Worm (Caenorhabditis elegans): ENCODE results near the gene ins-34.

ins-34 gene

DNA sequence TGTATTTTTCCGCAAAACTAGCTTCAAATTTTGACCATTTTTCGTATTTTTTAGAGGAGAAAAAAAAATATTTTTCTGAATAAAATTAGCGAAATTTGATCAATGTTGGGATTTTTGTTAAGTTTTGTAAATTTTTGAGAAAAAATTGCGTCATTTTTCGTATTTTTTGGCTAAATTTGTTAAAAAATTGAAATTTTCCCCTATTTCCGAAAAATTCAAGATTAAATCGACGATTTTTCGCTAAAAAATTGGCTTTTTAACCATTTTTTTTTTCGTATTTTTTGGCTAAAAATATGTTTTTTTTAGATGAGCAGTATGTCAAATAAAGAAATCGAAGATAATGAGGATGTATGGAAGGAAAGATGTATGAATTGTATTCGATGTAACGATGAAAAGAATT, 29.2 kb upstream of the ins-34 start, which contains the start of gene cfp-1:
Gene cfp-1 (plus strand): TSS at position 301 of the 400 bp plus-strand sequence.
- no peak for TF ChIP-seq pag-3 (tag; optimal IDR thresholded peaks at IDR 0.05; ENCODE audit: borderline replicate concordance)
- no peak for TF ChIP-seq pax-1 (tag; optimal IDR thresholded peaks at IDR 0.05)
- TF ChIP-seq syd-9 (tag; optimal IDR thresholded peaks at IDR 0.05) = no peak
- TF ChIP-seq dve-1 (tag; optimal IDR thresholded peaks at IDR 0.05) = no peak
- TF ChIP-seq unc-86 (tag; optimal IDR thresholded peaks at IDR 0.05) = no peak
- TF ChIP-seq hlh-6 (tag; optimal IDR thresholded peaks at IDR 0.05) = no peak
- no peak for TF ChIP-seq ceh-34 (tag; optimal IDR thresholded peaks at IDR 0.05)
- TF ChIP-seq npax-4 (tag; optimal IDR thresholded peaks at IDR 0.05) = no peak

DNA sequence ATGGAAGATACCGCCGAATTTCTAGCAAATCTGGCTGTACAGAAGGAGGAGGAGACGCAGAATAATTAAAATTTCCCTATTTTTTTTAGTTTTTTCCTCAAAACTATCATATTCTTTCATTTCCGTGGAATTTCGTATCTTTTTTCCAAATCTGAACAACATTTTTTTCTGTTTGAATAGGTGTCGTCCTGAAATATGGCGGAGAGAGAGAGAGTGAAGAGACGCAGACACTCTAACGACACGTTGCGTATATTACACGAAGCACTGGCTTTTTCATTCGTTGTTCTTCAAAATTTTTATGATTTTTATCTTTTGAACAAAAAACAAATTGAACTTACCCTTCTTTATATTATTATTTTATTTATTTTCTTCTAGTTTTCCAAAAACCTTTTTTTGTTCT, 23.4 kb upstream of the ins-34 start:
- TF ChIP-seq ztf-16 (tag; optimal IDR thresholded peaks at IDR 0.05) = no peak
- TF ChIP-seq Y22D7AL.16 (tag; optimal IDR thresholded peaks at IDR 0.05) = no peak
- TF ChIP-seq T23F11.4 (GFP tag; optimal IDR thresholded peaks at IDR 0.05) = no peak
- no peak for TF ChIP-seq ceh-22 (tag; optimal IDR thresholded peaks at IDR 0.05)
- TF ChIP-seq ceh-31 (tag; optimal IDR thresholded peaks at IDR 0.05) = no peak
- no peak for TF ChIP-seq sox-4 (tag; optimal IDR thresholded peaks at IDR 0.05)
- no peak for TF ChIP-seq pros-1 (tag; optimal IDR thresholded peaks at IDR 0.05)
- no peak for TF ChIP-seq hlh-8 (tag; optimal IDR thresholded peaks at IDR 0.05)
- no peak for TF ChIP-seq hlh-15 (tag; optimal IDR thresholded peaks at IDR 0.05)
- no peak for TF ChIP-seq K02D7.2 (tag; optimal IDR thresholded peaks at IDR 0.05)
- no peak for TF ChIP-seq odd-2 (tag; optimal IDR thresholded peaks at IDR 0.05)
- TF ChIP-seq unc-3 (GFP tag; conservative IDR thresholded peaks at IDR 0.05) = no peak
- no peak for TF ChIP-seq unc-3 (tag; optimal IDR thresholded peaks at IDR 0.05)
- TF ChIP-seq sox-2 (GFP tag; IDR thresholded peaks at IDR 0.05) = no peak
- TF ChIP-seq ref-2 (tag; optimal IDR thresholded peaks at IDR 0.05) = no peak
- no peak for TF ChIP-seq pha-4 (tag; optimal IDR thresholded peaks at IDR 0.05)
- TF ChIP-seq ceh-45 (GFP tag; IDR thresholded peaks at IDR 0.05) = no peak
- no peak for TF ChIP-seq zip-5 (tag; optimal IDR thresholded peaks at IDR 0.05)
- no peak for TF ChIP-seq sdc-2 (tag; optimal IDR thresholded peaks at IDR 0.05)

DNA sequence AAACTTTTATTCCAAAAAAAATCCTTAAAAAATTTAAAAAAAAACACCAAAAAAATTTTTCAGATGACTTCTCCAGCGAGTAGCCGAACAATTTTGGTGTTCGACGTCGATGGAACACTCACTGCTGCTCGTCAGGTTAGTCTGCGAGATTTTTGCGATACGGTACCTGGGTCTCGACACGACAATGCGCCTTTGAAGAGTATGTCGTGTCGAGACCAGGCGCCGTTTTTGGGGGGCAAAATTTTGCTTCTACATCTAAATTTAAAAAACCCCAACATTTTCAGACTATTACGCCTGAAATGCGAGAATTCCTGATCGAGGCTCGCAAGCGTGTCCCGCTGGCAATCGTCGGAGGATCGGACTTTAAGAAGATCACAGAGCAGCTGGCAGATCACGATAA, 22.9 kb upstream of the ins-34 start, which contains the start of gene F52B11.2:
Gene F52B11.2 (plus strand): TSS at position 64 of the 400 bp plus-strand sequence.
- TF ChIP-seq tbx-7 (tag; optimal IDR thresholded peaks at IDR 0.05) = no peak
- no peak for TF ChIP-seq hlh-30 (tag; optimal IDR thresholded peaks at IDR 0.05; ENCODE audit: insufficient read depth)
- no peak for TF ChIP-seq ceh-6 (GFP tag; optimal IDR thresholded peaks at IDR 0.05)
- no peak for TF ChIP-seq gmeb-2 (tag; optimal IDR thresholded peaks at IDR 0.05)
- TF ChIP-seq ets-4 (tag; optimal IDR thresholded peaks at IDR 0.05) = no peak
- TF ChIP-seq ahr-1 (tag; optimal IDR thresholded peaks at IDR 0.05) = no peak
- TF ChIP-seq pha-2 (tag; optimal IDR thresholded peaks at IDR 0.05) = no peak

DNA sequence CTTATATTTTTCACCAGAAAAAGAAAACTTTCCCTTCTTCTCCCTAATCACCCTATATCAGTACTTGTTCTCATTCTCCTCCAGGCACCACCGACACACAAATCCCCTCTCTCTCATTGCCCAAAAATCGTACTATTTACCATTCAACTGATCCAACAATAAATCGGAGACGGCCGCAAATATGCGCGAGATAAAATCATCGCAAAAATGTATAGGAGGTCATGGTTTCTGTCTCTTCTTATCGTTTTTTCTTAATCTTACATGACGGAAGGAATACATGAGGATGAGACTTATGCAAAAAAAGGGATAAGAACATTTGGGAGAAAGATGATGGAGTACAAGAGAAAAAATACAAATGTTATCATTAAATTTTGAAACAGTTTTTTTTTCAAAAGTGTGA, 20.0 kb upstream of the ins-34 start:
- no peak for TF ChIP-seq ceh-24 (tag; optimal IDR thresholded peaks at IDR 0.05)
- TF ChIP-seq ceh-14 (tag; optimal IDR thresholded peaks at IDR 0.05) = no peak
- TF ChIP-seq ceh-18 (tag; optimal IDR thresholded peaks at IDR 0.05) = no peak
- TF ChIP-seq ceh-6 (GFP tag; optimal IDR thresholded peaks at IDR 0.05) = no peak
- TF ChIP-seq ttx-3 (tag; optimal IDR thresholded peaks at IDR 0.05) = no peak
- no peak for TF ChIP-seq nfya-1 (tag; optimal IDR thresholded peaks at IDR 0.05)
- TF ChIP-seq ztf-16 (tag; optimal IDR thresholded peaks at IDR 0.05) = no peak
- TF ChIP-seq ceh-45 (GFP tag; IDR thresholded peaks at IDR 0.05) = no peak
- TF ChIP-seq hlh-6 (tag; optimal IDR thresholded peaks at IDR 0.05) = no peak
- no peak for TF ChIP-seq odd-2 (tag; optimal IDR thresholded peaks at IDR 0.05)
- TF ChIP-seq ceh-34 (tag; optimal IDR thresholded peaks at IDR 0.05) = no peak
- no peak for TF ChIP-seq fkh-10 (GFP tag; optimal IDR thresholded peaks at IDR 0.05)
- no peak for TF ChIP-seq C38D4.7 (GFP tag; optimal IDR thresholded peaks at IDR 0.05)

Measured in whole organism, late embryonic.